Fruit fly (Drosophila melanogaster): Measurements from ENCODE around the gene Saf-B.

Saf-B gene

DNA sequence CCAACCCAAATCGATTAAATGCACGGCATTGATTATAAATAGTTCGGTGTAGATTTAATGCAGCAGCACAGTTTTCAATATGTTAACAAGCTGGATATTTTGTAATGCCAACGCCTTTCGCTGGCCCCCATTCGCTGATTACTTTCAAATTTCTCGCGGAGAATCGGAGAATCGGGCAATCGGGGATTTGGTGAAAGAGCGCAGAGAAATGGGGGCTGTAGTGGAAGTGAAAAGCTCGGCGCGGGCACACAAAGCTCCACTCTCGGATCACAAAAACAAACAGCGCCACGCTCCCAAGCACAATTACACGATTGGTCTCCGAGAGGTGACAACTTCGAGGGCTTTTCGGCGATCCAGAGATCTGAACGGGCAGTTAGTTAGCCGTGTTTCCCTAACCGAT is 24.4 kb downstream of the Saf-B start, which contains the start of gene Esp:
Gene Esp, plus strand, starts transcription at position 301 of the 400 bp plus-strand sequence.
- peak in 1 of 2 experiments; percentile 19 for TF ChIP-seq Trl (optimal IDR thresholded peaks at IDR 0.05)
- no peak for TF ChIP-seq Trl (GFP tag; optimal IDR thresholded peaks at IDR 0.05)
- 0 out of 3 replicates have a peak, but pooled peaks have one; percentile 7 for TF ChIP-seq Opbp (GFP tag; IDR thresholded peaks at IDR 0.05; ENCODE audit: partially characterized antibody)
- no peak for TF ChIP-seq CG2889 (GFP tag; IDR thresholded peaks at IDR 0.05)
- no peak for TF ChIP-seq ham (GFP tag; IDR thresholded peaks at IDR 0.05)
- TF ChIP-seq Deaf1 (tag; optimal IDR thresholded peaks at IDR 0.05): peak; percentile 53
- TF ChIP-seq sens (GFP tag): peak; percentile 39

DNA sequence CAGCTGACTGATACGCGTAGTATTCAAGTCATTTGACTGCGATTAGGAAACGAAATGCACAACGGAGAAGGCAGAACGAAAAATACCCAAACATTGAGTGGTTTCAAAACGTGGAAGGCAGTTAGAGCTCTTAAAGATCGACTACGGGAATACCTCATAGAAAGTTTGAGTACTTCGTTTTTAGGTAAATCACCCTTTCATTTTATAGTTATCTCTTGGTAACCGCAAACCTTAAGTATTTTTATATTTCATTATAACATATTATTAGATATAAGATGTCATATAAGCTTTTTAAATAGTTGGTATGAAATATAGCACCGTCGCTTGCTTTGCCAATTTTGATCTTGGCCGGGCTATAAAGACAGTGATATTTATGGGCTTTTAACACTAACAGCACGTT is 27.9 kb downstream of the Saf-B start:
- TF ChIP-seq CG7963 (GFP tag; IDR thresholded peaks at IDR 0.05; ENCODE audit: partially characterized antibody) (no peak), stwl (tag; optimal IDR thresholded peaks at IDR 0.05) (no peak), CG1603 (tag; optimal IDR thresholded peaks at IDR 0.05) (no peak), gem (tag; optimal IDR thresholded peaks at IDR 0.05) (peak; percentile 30), BtbVII (GFP tag; optimal IDR thresholded peaks at IDR 0.05) (no peak), stc (GFP tag; IDR thresholded peaks at IDR 0.05) (no peak), Spps (tag; optimal IDR thresholded peaks at IDR 0.05) (no peak), D19B (GFP tag; optimal IDR thresholded peaks at IDR 0.05) (peak; percentile 37), tio (GFP tag; optimal IDR thresholded peaks at IDR 0.05) (no peak), dmrt11E (tag; optimal IDR thresholded peaks at IDR 0.05) (peak; percentile 2), fd64A (GFP tag; optimal IDR thresholded peaks at IDR 0.05) (no peak), CG18011 (GFP tag; optimal IDR thresholded peaks at IDR 0.05) (no peak), Fer2 (tag; optimal IDR thresholded peaks at IDR 0.05) (no peak), Asciz (GFP tag; optimal IDR thresholded peaks at IDR 0.05) (no peak), sens (GFP tag) (peak; percentile 52), lmd (GFP tag; IDR thresholded peaks at IDR 0.05) (no peak), CG16779 (GFP tag; IDR thresholded peaks at IDR 0.05) (no peak), Nf-YB (GFP tag; optimal IDR thresholded peaks at IDR 0.05) (no peak), TFAM (GFP tag; optimal IDR thresholded peaks at IDR 0.05) (no peak), pnt (GFP tag; optimal IDR thresholded peaks at IDR 0.05) (no peak), D19A (tag; optimal IDR thresholded peaks at IDR 0.05) (peak; percentile 4)

DNA sequence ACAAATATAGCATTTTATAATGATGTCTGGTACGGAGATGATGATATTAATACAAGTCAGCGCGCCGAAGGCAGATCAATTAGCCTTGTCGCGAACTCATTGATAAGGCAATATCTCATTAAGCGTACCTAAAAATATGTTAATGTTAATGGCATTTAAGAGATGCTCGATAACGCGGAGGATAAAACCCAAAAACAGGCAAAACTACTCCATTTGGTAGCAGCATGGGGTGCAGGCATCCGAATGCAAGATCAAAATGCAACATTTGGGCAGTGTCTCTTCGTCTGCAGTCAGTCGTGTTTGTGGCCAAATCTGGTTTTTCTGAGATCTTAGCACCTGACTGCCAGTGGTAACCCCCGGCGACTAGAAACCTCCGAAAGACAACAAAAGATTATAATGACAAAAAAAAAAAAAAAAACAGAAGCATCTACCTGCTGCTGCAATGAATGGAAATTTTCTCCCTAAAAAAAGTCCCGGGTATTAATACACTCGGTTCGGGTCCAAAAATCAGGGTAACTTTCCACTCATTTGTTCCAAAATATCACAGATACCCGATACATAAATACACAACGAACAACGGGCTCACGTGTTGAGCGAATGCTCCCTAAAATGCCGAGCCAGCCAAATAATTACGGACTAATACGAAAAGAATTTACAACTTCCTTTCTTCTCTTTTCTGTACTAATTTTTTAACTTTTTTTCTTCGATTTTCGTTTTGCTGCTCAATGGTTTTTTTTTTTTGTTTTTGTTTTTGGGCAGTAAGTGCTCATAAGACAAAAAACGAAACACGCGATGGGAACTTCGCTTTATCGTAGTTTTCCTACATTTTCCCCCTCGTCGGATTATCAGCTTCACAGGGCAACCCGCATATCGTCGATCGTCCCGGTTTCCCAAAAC is 28.9 kb downstream of the Saf-B start:
- TF ChIP-seq yki (optimal IDR thresholded peaks at IDR 0.05): no peak
- TF ChIP-seq CG12942 (GFP tag; optimal IDR thresholded peaks at IDR 0.05): no peak
- TF ChIP-seq sqz (GFP tag; optimal IDR thresholded peaks at IDR 0.05): peak; percentile 80
- no peak for TF ChIP-seq CG4282 (GFP tag; optimal IDR thresholded peaks at IDR 0.05)
- TF ChIP-seq gcm (GFP tag; optimal IDR thresholded peaks at IDR 0.05): peak; percentile 76
- TF ChIP-seq CG32772 (GFP tag; IDR thresholded peaks at IDR 0.05): 0 out of 2 replicates have a peak, but pooled peaks have one; percentile 30
- TF ChIP-seq her (GFP tag; optimal IDR thresholded peaks at IDR 0.05): no peak
- TF ChIP-seq Dek (tag; optimal IDR thresholded peaks at IDR 0.05): no peak
- peak; percentile 84 for TF ChIP-seq zen (tag; optimal IDR thresholded peaks at IDR 0.05)
- TF ChIP-seq grn (GFP tag; optimal IDR thresholded peaks at IDR 0.05): peak; percentile 61
- TF ChIP-seq Ets97D (GFP tag; optimal IDR thresholded peaks at IDR 0.05): no peak
- TF ChIP-seq emc (GFP tag; optimal IDR thresholded peaks at IDR 0.05): no peak
- TF ChIP-seq z (GFP tag; IDR thresholded peaks at IDR 0.05): peak; percentile 64; the same call in 1 of the 3 replicates
- no peak for TF ChIP-seq CG15696 (tag; optimal IDR thresholded peaks at IDR 0.05)
- peak; percentile 48 for TF ChIP-seq sens (GFP tag)
- TF ChIP-seq Awh (GFP tag; IDR thresholded peaks at IDR 0.05): peak; percentile 45; the same call in 1 of the 2 replicates
- peak; percentile 53 for TF ChIP-seq CG15479 (GFP tag; optimal IDR thresholded peaks at IDR 0.05)
- TF ChIP-seq vvl (GFP tag; IDR thresholded peaks at IDR 0.05): 0 out of 2 replicates have a peak, but pooled peaks have one; percentile 19
- no peak for TF ChIP-seq CG8765 (GFP tag; IDR thresholded peaks at IDR 0.05)
- TF ChIP-seq CG12299 (tag; optimal IDR thresholded peaks at IDR 0.05): no peak

Measured in whole organism, embryonic.